Fruit fly (Drosophila melanogaster) whole organism, embryonic: ENCODE measurements around the gene RpS29.
A peak's percentile ranks its signal among the peaks of the same experiment; 100 is the strongest.

Source experiments
- Atf-2 ChIP-seq: fragments of 200-800 bp; sonication (Bioruptor generic); optimal IDR thresholded peaks from 2 replicates; lab custom pipeline; 2016; ENCODE audit warnings: missing biosample characterization, missing genetic modification characterization
- B-H2 ChIP-seq: fragments of 200-800 bp; sonication (Bioruptor generic); optimal IDR thresholded peaks from 2 replicates; lab custom pipeline; 2018; ENCODE audit warnings: missing biosample characterization, mild to moderate bottlenecking, missing genetic modification characterization
- BEAF-32 ChIP-seq: fragments of 200-800 bp; sonication (Bioruptor generic); optimal IDR thresholded peaks from 3 replicates; lab custom pipeline; 2017; ENCODE audit warnings: missing biosample characterization, missing genetic modification characterization, mild to moderate bottlenecking, moderate library complexity, missing genetic modification reagents
- CG10979 ChIP-seq: fragments of 200-800 bp; sonication (Bioruptor generic); optimal IDR thresholded peaks from 2 replicates; lab custom pipeline; 2018; ENCODE audit warnings: missing biosample characterization, mild to moderate bottlenecking, missing genetic modification characterization, moderate library complexity
- CG1233 ChIP-seq: fragments of 200-800 bp; sonication (Bioruptor generic); optimal IDR thresholded peaks from 4 replicates; lab custom pipeline; 2018; ENCODE audit warnings: missing biosample characterization, mild to moderate bottlenecking, missing genetic modification characterization
- CG13123 ChIP-seq: fragments of 200-800 bp; sonication (Bioruptor generic); optimal IDR thresholded peaks from 2 replicates; lab custom pipeline; 2016; ENCODE audit warnings: missing biosample characterization, missing genetic modification characterization
- CG13287 ChIP-seq: fragments of 200-800 bp; sonication (Bioruptor generic); IDR thresholded peaks from 2 replicates; pipeline ENCODE4 v1.3.6; 2022; ENCODE audit warnings: missing biosample characterization, missing genetic modification characterization; ENCODE audit not compliant: partially characterized antibody
- CG13424 ChIP-seq: fragments of 200-800 bp; sonication (Bioruptor generic); optimal IDR thresholded peaks from 2 replicates; lab custom pipeline; 2019; ENCODE audit warnings: missing biosample characterization, mild to moderate bottlenecking, missing genetic modification characterization, moderate library complexity
- CG15269 ChIP-seq: fragments of 200-800 bp; sonication (Bioruptor generic); optimal IDR thresholded peaks from 2 replicates; lab custom pipeline; 2018; ENCODE audit warnings: missing biosample characterization, mild to moderate bottlenecking, missing genetic modification characterization, moderate library complexity
- CG1647 ChIP-seq: fragments of 200-800 bp; sonication (Bioruptor generic); optimal IDR thresholded peaks from 3 replicates; lab custom pipeline; 2016; ENCODE audit warnings: missing biosample characterization, missing genetic modification characterization
- CG17328 ChIP-seq: fragments of 200-800 bp; sonication (Bioruptor generic); IDR thresholded peaks from 2 replicates; pipeline ENCODE4 v1.3.6; 2022; ENCODE audit warnings: missing biosample characterization, missing genetic modification characterization
- CG1792 ChIP-seq: fragments of 200-800 bp; sonication (Bioruptor generic); optimal IDR thresholded peaks from 2 replicates; lab custom pipeline; 2016; ENCODE audit warnings: missing biosample characterization, missing genetic modification characterization
- CG2116 ChIP-seq: fragments of 200-800 bp; sonication (Bioruptor generic); optimal IDR thresholded peaks from 3 replicates; lab custom pipeline; 2018; ENCODE audit warnings: missing biosample characterization, mild to moderate bottlenecking, missing genetic modification characterization
- CG32532 ChIP-seq: fragments of 200-800 bp; sonication (Bioruptor generic); IDR thresholded peaks from 2 replicates; pipeline ENCODE4 v1.3.6; 2022; ENCODE audit warnings: missing biosample characterization, missing genetic modification characterization
- CG3847 ChIP-seq: fragments of 200-800 bp; sonication (Bioruptor generic); IDR thresholded peaks from 2 replicates; pipeline ENCODE4 v1.3.6; 2022; ENCODE audit warnings: missing biosample characterization, missing genetic modification characterization
- CG6175 ChIP-seq: fragments of 200-800 bp; sonication (Bioruptor generic); IDR thresholded peaks from 3 replicates; pipeline ENCODE4 v1.3.6; 2022; ENCODE audit warnings: missing biosample characterization, missing genetic modification characterization
- CG7372 ChIP-seq: fragments of 200-800 bp; sonication (Bioruptor generic); IDR thresholded peaks from 2 replicates; pipeline ENCODE4 v1.3.6; 2022; ENCODE audit warnings: missing biosample characterization, missing genetic modification characterization
- CG8765 ChIP-seq: fragments of 200-800 bp; sonication (Bioruptor generic); IDR thresholded peaks from 2 replicates; pipeline ENCODE4 v1.3.6; 2022; ENCODE audit warnings: missing biosample characterization, missing genetic modification characterization
- CG9817 ChIP-seq: fragments of 200-800 bp; sonication (Bioruptor generic); optimal IDR thresholded peaks from 2 replicates; lab custom pipeline; 2018; ENCODE audit warnings: missing biosample characterization, mild to moderate bottlenecking, missing genetic modification characterization, moderate library complexity
- CTCF ChIP-seq: fragments of 200-800 bp; sonication (Bioruptor generic); optimal IDR thresholded peaks from 2 replicates; lab custom pipeline; 2017; ENCODE audit warnings: missing biosample characterization, mild to moderate bottlenecking, missing genetic modification characterization, moderate library complexity
- Dbx ChIP-seq: fragments of 200-800 bp; sonication (Bioruptor generic); IDR thresholded peaks from 3 replicates; pipeline ENCODE4 v1.3.6; 2022; ENCODE audit warnings: missing biosample characterization, missing genetic modification characterization
- Deaf1 ChIP-seq: fragments of 200-800 bp; optimal IDR thresholded peaks from 3 replicates; lab custom pipeline; 2019; ENCODE audit warnings: missing biosample characterization, mild to moderate bottlenecking, missing genetic modification characterization, moderate library complexity
- Dip2 ChIP-seq: fragments of 200-800 bp; sonication (Bioruptor generic); IDR thresholded peaks from 2 replicates; pipeline ENCODE4 v1.3.6; 2022; ENCODE audit warnings: missing biosample characterization, missing genetic modification characterization
- Dll ChIP-seq: fragments of 200-800 bp; sonication (Bioruptor generic); IDR thresholded peaks from 4 replicates; pipeline ENCODE4 v1.3.6; 2022; ENCODE audit warnings: missing biosample characterization, missing genetic modification characterization; ENCODE audit not compliant: partially characterized antibody
- Dp ChIP-seq: fragments of 200-800 bp; sonication (Bioruptor generic); optimal IDR thresholded peaks from 2 replicates; lab custom pipeline; 2018; ENCODE audit warnings: missing biosample characterization, mild to moderate bottlenecking, missing genetic modification characterization, moderate library complexity
- Ets65A ChIP-seq: fragments of 200-800 bp; sonication (Bioruptor generic); peaks from one replicate; lab custom pipeline; 2016; ENCODE audit warnings: missing biosample characterization, missing genetic modification characterization
- Fer1 ChIP-seq: fragments of 200-800 bp; sonication (Bioruptor generic); optimal IDR thresholded peaks from 2 replicates; lab custom pipeline; 2017; ENCODE audit warnings: missing biosample characterization, mild to moderate bottlenecking, missing genetic modification characterization
- Mes4 ChIP-seq: fragments of 200-800 bp; sonication (Bioruptor generic); optimal IDR thresholded peaks from 2 replicates; lab custom pipeline; 2016; ENCODE audit warnings: missing biosample characterization, missing genetic modification characterization
- Nf-YA ChIP-seq: fragments of 200-800 bp; sonication (Bioruptor generic); IDR thresholded peaks from 2 replicates; pipeline ENCODE4 v1.3.6; 2022; ENCODE audit warnings: missing biosample characterization, missing genetic modification characterization
- NfI ChIP-seq: fragments of 200-800 bp; sonication (Bioruptor generic); optimal IDR thresholded peaks from 3 replicates; lab custom pipeline; 2018; ENCODE audit warnings: missing biosample characterization, mild to moderate bottlenecking, missing genetic modification characterization, moderate library complexity
- PHDP ChIP-seq: fragments of 200-800 bp; sonication (Bioruptor generic); optimal IDR thresholded peaks from 3 replicates; lab custom pipeline; 2018; ENCODE audit warnings: missing biosample characterization, mild to moderate bottlenecking, missing genetic modification characterization, moderate library complexity
- Rx ChIP-seq: fragments of 200-800 bp; sonication (Bioruptor generic); IDR thresholded peaks from 2 replicates; pipeline ENCODE4 v1.3.6; 2022; ENCODE audit warnings: missing biosample characterization, missing genetic modification characterization
- Sin3A ChIP-seq: fragments of >200 bp; optimal IDR thresholded peaks from 2 replicates; lab custom pipeline; 2018
- Sry-δ ChIP-seq: fragments of 200-800 bp; sonication (Bioruptor generic); optimal IDR thresholded peaks from 2 replicates; lab custom pipeline; 2016; ENCODE audit warnings: missing biosample characterization, missing genetic modification characterization
- Stat92E ChIP-seq, 3 experiments: fragments of >200 bp in 2 of 3; fragments of 200-800 bp in 1 of 3; sonication (Bioruptor generic) in 1 of 3; optimal IDR thresholded peaks; 2 replicates each; lab custom pipeline; 2017 to 2019; ENCODE audit warnings: missing biosample characterization in 3 of 3, missing genetic modification characterization in 3 of 3, mild to moderate bottlenecking in 1 of 3, moderate library complexity in 1 of 3
- amos ChIP-seq: fragments of 200-800 bp; sonication (Bioruptor generic); IDR thresholded peaks from 2 replicates; pipeline ENCODE4 v1.3.6; 2022; ENCODE audit warnings: missing biosample characterization, missing genetic modification characterization; ENCODE audit not compliant: partially characterized antibody
- ap ChIP-seq: fragments of 200-800 bp; sonication (Bioruptor generic); IDR thresholded peaks from 2 replicates; pipeline ENCODE4 v1.3.6; 2022; ENCODE audit warnings: missing biosample characterization, missing genetic modification characterization
- br ChIP-seq: fragments of >200 bp; optimal IDR thresholded peaks from 2 replicates; lab custom pipeline; 2017
- chn ChIP-seq: fragments of 200-800 bp; sonication (Bioruptor generic); optimal IDR thresholded peaks from 2 replicates; lab custom pipeline; 2016; ENCODE audit warnings: missing biosample characterization, missing genetic modification characterization
- crc ChIP-seq: fragments of 200-800 bp; sonication (Bioruptor generic); optimal IDR thresholded peaks from 2 replicates; lab custom pipeline; 2016; ENCODE audit warnings: missing biosample characterization, missing genetic modification characterization
- crol ChIP-seq: fragments of 200-800 bp; sonication (Bioruptor generic); IDR thresholded peaks from 2 replicates; pipeline ENCODE4 v1.3.6; 2022; ENCODE audit warnings: missing biosample characterization, missing genetic modification characterization
- fd102C ChIP-seq: fragments of 200-800 bp; sonication (Bioruptor generic); optimal IDR thresholded peaks from 2 replicates; lab custom pipeline; 2018; ENCODE audit warnings: missing biosample characterization, mild to moderate bottlenecking, missing genetic modification characterization, moderate library complexity
- kni ChIP-seq: fragments of 200-800 bp; sonication (Bioruptor generic); optimal IDR thresholded peaks from 3 replicates; lab custom pipeline; 2017; ENCODE audit warnings: mild to moderate bottlenecking, missing biosample characterization, missing genetic modification reagents, missing genetic modification characterization
- pfk ChIP-seq: fragments of 200-800 bp; sonication (Bioruptor generic); optimal IDR thresholded peaks from 2 replicates; lab custom pipeline; 2018; ENCODE audit warnings: missing biosample characterization, mild to moderate bottlenecking, missing genetic modification characterization, moderate library complexity
- sim ChIP-seq: fragments of 200-800 bp; sonication (Bioruptor generic); IDR thresholded peaks from 2 replicates; pipeline ENCODE4 v1.3.6; 2022; ENCODE audit warnings: missing biosample characterization, missing genetic modification characterization
- sug ChIP-seq: fragments of 200-800 bp; optimal IDR thresholded peaks from 2 replicates; lab custom pipeline; 2019; ENCODE audit warnings: missing biosample characterization, mild to moderate bottlenecking, missing genetic modification characterization, moderate library complexity
- tin ChIP-seq: fragments of 200-800 bp; sonication (Bioruptor generic); optimal IDR thresholded peaks from 3 replicates; lab custom pipeline; 2016; ENCODE audit warnings: missing biosample characterization, missing genetic modification characterization
- zen2 ChIP-seq: fragments of 200-800 bp; sonication (Bioruptor generic); IDR thresholded peaks from 3 replicates; pipeline ENCODE4 v1.3.6; 2022; ENCODE audit warnings: missing biosample characterization, missing genetic modification characterization; ENCODE audit not compliant: partially characterized antibody

Gene RpS29

dm6 chr3R:9756187-9756586 lies 21.7 kb upstream of the RpS29 start, which contains the start of the genes Alg12 and Rpt3R (continued):
- TF ChIP-seq CG1792 (GFP tag; lab: Kevin White, UChicago) (no peak), Dp (GFP tag; lab: Kevin White, UChicago) (peak; percentile 62), Nf-YA (GFP tag; lab: Robert Waterston, UW) (no peak), amos (GFP tag; lab: Robert Waterston, UW) (peak; percentile 41; the same call in 1 of the 2 replicates), CG13287 (GFP tag; lab: Robert Waterston, UW) (peak; percentile 77), BEAF-32 (GFP tag; lab: Kevin White, UChicago) (peak; percentile 62), sim (GFP tag; lab: Robert Waterston, UW) (no peak)
- TF ChIP-seq, all 482 proteins: peak for 39

dm6 chr3R:9759360-9760191 lies 18.3 kb upstream of the RpS29 start, which contains the start of gene Mpi:
Mpi (plus strand) TSS chr3R:9759622.
- no peak for TF ChIP-seq CG3847 (GFP tag; lab: Robert Waterston, UW)
- TF ChIP-seq B-H2 (GFP tag; lab: Kevin White, UChicago), result peak; percentile 36
- TF ChIP-seq CG10979, result peak; percentile 44
- peak; percentile 18 for TF ChIP-seq CG1233
- peak; percentile 42 for TF ChIP-seq CG32532
- peak; percentile 8 for TF ChIP-seq CG9817 (tag; lab: Kevin White, UChicago)
- no peak for TF ChIP-seq crc
- TF ChIP-seq tin (GFP tag; lab: Kevin White, UChicago), result no peak
- TF ChIP-seq pfk (GFP tag; lab: Kevin White, UChicago), result no peak
- no peak for TF ChIP-seq CG7372
- TF ChIP-seq Rx (GFP tag; lab: Robert Waterston, UW), result no peak
- TF ChIP-seq CG15269 (tag; lab: Kevin White, UChicago), result no peak
- no peak for TF ChIP-seq Mes4
- TF ChIP-seq Stat92E (GFP tag; optimal IDR thresholded peaks at IDR 0.05; lab: Kevin White, UChicago), result peak in 1 of 3 experiments; percentile 49
- no peak for TF ChIP-seq CTCF (GFP tag; lab: Kevin White, UChicago)
- no peak for TF ChIP-seq br (lab: Kevin White, UChicago)
- TF ChIP-seq Dll (GFP tag; lab: Robert Waterston, UW), result peak; percentile 67
- 0 out of 2 replicates have a peak, but pooled peaks have one; percentile 12 for TF ChIP-seq CG17328 (GFP tag; lab: Robert Waterston, UW)
- TF ChIP-seq amos (GFP tag; lab: Robert Waterston, UW), result peak; percentile 52; the same call in 1 of the 2 replicates
- TF ChIP-seq ap, result no peak
- TF ChIP-seq zen2 (GFP tag; lab: Robert Waterston, UW), result no peak
- TF ChIP-seq NfI (GFP tag; lab: Kevin White, UChicago), result no peak
- TF ChIP-seq CG1647 (GFP tag; lab: Kevin White, UChicago), result no peak
- no peak for TF ChIP-seq fd102C
- TF ChIP-seq Atf-2 (GFP tag; lab: Kevin White, UChicago), result no peak
- TF ChIP-seq Sry-δ (GFP tag; lab: Kevin White, UChicago), result peak; percentile 77
- no peak for TF ChIP-seq Nf-YA (GFP tag; lab: Robert Waterston, UW)
- TF ChIP-seq Deaf1 (tag; lab: Kevin White, UChicago), result no peak
- TF ChIP-seq CG13123 (GFP tag; lab: Kevin White, UChicago), result no peak
- TF ChIP-seq Dbx (GFP tag; lab: Robert Waterston, UW), result 0 out of 3 replicates have a peak, but pooled peaks have one; percentile 3
- no peak for TF ChIP-seq CG8765
- no peak for TF ChIP-seq Ets65A (GFP tag; lab: Kevin White, UChicago)
- TF ChIP-seq PHDP, result no peak
- TF ChIP-seq chn (GFP tag; lab: Kevin White, UChicago), result no peak
- TF ChIP-seq Sin3A (lab: Kevin White, UChicago), result no peak
- TF ChIP-seq sug (tag; lab: Kevin White, UChicago), result peak; percentile 56
- TF ChIP-seq CG6175 (GFP tag; lab: Robert Waterston, UW), result no peak
- TF ChIP-seq Dip2 (GFP tag; lab: Robert Waterston, UW), result no peak
- peak; percentile 49 for TF ChIP-seq CG13424 (tag; lab: Kevin White, UChicago)
- no peak for TF ChIP-seq crol (GFP tag; lab: Robert Waterston, UW)
- TF ChIP-seq kni (GFP tag; lab: Kevin White, UChicago), result no peak
- TF ChIP-seq CG2116, result peak; percentile 66
- TF ChIP-seq Fer1 (GFP tag; lab: Kevin White, UChicago), result peak; percentile 43
